Worm (Caenorhabditis elegans): ENCODE results near the gene cblc-1.
"Not testable (repeated sequence)": the region's sequence is repeated elsewhere in the genome, so short reads cannot be mapped to it uniquely, and the experiment has no call there.

Gene cblc-1

DNA sequence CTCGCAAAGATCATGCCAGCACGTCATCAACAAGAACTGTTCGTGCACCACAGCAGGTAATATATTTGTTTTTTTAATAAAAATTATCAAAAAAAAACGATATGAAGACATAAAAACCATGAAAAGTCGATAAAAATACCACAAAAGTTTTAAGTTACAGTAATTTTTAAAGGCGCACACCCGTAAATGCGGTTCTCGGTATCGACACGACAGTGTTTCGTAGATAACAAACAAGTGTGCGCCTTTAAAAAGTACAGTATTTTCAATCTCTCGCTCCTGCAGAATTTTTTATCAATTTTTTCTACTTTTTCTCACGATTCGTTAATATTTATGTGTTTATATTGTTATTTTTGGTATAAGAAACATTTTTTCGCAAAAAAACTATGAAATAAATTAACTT, 35.6 kb downstream of the cblc-1 start:
- TF ChIP-seq klf-2 (GFP tag; conservative IDR thresholded peaks at IDR 0.05) (no peak), tab-1 (GFP tag; IDR thresholded peaks at IDR 0.05) (no peak), T22C8.4 (GFP tag; IDR thresholded peaks at IDR 0.05) (no peak), flt-1 (GFP tag; IDR thresholded peaks at IDR 0.05) (no peak), cog-1 (tag; optimal IDR thresholded peaks at IDR 0.05) (no peak), ztf-29 (GFP tag; IDR thresholded peaks at IDR 0.05) (no peak), med-1 (GFP tag; optimal IDR thresholded peaks at IDR 0.05; ENCODE audit: insufficient read depth) (no peak)

DNA sequence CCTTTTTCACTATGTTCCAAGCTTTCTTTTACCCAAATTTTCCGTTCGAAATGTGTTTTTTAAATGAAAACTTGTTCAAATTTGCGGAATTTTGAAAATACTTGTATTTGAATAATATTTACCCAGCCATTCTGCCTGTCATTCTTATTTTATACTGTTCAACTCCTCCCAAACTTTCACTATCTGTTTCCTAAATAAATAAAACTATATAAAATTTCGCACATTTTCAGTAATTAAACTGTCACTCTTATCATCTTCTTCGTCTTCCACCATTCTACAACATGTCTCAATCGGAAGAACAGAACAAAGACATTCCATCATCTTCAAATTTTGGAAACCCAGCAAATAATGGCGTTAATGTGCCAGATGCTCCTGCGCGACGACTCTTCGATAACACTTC, 36.2 kb downstream of the cblc-1 start, which contains the start of gene btbd-10:
Gene btbd-10, plus strand, starts transcription at position 231 of the 400 bp plus-strand sequence.
- TF ChIP-seq flt-1 (GFP tag; IDR thresholded peaks at IDR 0.05) = no peak
- TF ChIP-seq klf-2 (GFP tag; conservative IDR thresholded peaks at IDR 0.05) = no peak
- TF ChIP-seq ztf-23 (GFP tag; IDR thresholded peaks at IDR 0.05) = no peak
- TF ChIP-seq ztf-29 (GFP tag; IDR thresholded peaks at IDR 0.05) = no peak
- TF ChIP-seq med-1 (GFP tag; optimal IDR thresholded peaks at IDR 0.05; ENCODE audit: insufficient read depth) = no peak
- no peak for TF ChIP-seq tab-1 (GFP tag; IDR thresholded peaks at IDR 0.05)
- TF ChIP-seq T22C8.4 (GFP tag; IDR thresholded peaks at IDR 0.05) = no peak
- TF ChIP-seq cog-1 (tag; optimal IDR thresholded peaks at IDR 0.05) = no peak
- TF ChIP-seq ref-1 (GFP tag; conservative IDR thresholded peaks at IDR 0.05) = no peak

- 0 out of 2 replicates have a peak, but pooled peaks have one; percentile 7 for TF ChIP-seq flt-1 (GFP tag; IDR thresholded peaks at IDR 0.05)
- TF ChIP-seq klf-2 (GFP tag; conservative IDR thresholded peaks at IDR 0.05) = no peak
- TF ChIP-seq ztf-23 (GFP tag; IDR thresholded peaks at IDR 0.05) = no peak
- peak; percentile 57; the same call in 1 of the 2 replicates for TF ChIP-seq ztf-29 (GFP tag; IDR thresholded peaks at IDR 0.05)
Observed at ce11 chrII:4904277-4904676, 36.7 kb downstream of the cblc-1 start.

DNA sequence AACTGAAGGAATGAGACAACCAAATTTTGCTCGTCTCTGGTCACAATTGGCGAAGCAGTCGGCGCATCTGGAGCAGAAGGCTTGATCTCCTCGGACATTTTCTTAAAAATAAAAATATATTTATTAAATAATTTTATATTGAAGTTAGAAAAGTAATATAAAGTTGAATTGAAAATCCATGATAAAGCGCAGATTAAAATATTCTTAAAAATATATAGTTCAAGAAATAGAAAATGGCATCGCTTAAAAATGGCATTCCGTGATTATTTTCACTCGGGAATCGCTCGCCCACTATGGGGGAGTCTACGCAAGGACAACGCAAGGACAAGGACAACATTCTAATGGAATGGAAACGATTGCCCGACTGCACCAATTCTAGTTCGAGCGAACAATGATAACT, 37.3 kb downstream of the cblc-1 start, which contains the start of gene sgt-1:
Gene sgt-1, minus strand, starts transcription at position 101 of the 400 bp plus-strand sequence.
- not testable (repeated sequence) for TF ChIP-seq flt-1 (GFP tag; IDR thresholded peaks at IDR 0.05); tab-1 (GFP tag; IDR thresholded peaks at IDR 0.05); med-1 (GFP tag; optimal IDR thresholded peaks at IDR 0.05; ENCODE audit: insufficient read depth)

- no peak for TF ChIP-seq cog-1 (tag; optimal IDR thresholded peaks at IDR 0.05)
- TF ChIP-seq T22C8.4 (GFP tag; IDR thresholded peaks at IDR 0.05) = peak; percentile 80
- no peak for TF ChIP-seq klf-2 (GFP tag; conservative IDR thresholded peaks at IDR 0.05)
- TF ChIP-seq ztf-23 (GFP tag; IDR thresholded peaks at IDR 0.05) = no peak
- no peak for TF ChIP-seq med-1 (GFP tag; optimal IDR thresholded peaks at IDR 0.05; ENCODE audit: insufficient read depth)
- no peak for TF ChIP-seq ztf-29 (GFP tag; IDR thresholded peaks at IDR 0.05)
Observed at ce11 chrII:4902035-4902434, 38.9 kb downstream of the cblc-1 start, which contains the start of gene R05F9.9. Gene R05F9.9, minus strand, starts transcription at chrII:4902100.

DNA sequence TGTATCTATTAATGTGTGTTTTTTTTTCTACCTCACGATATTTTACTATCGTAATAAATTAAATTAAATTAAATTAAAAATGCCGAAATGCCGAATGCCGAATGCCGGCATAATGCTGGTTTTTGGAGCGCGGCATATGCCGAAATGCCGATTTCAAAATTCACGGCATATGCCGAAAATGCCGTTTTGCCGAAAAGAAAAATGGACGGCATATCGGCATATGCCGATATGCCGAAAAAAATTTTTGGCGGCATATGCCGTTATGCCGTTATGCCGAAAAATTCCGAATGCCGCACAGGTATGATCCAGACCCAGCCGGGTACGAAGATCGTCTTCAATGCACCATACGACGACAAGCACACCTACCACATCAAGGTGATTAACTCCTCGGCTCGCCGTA, 42.4 kb downstream of the cblc-1 start, which contains the start of gene msp-32:
Gene msp-32, plus strand, starts transcription at position 301 of the 400 bp plus-strand sequence.
- TF ChIP-seq flt-1, T22C8.4, ztf-23 (GFP tag; IDR thresholded peaks at IDR 0.05): not testable (repeated sequence)

DNA sequence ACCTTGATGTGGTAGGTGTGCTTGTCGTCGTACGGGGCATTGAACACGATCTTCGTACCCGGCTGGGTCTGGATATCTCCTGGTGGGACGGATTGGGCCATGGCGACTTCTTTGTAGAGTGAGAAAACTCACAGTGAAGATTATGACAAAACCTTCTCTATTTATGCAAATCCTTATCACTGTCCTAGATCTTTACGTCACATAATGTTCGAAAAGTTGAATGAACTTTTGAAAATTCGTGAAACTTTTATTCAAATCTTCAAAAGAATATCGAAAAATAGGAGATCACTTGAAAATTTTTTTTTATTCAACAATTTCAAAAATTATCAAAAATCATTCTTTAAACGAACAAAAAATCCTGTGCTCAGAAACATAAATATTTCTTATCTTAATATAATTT, 48.4 kb downstream of the cblc-1 start, which contains the start of gene msp-33:
Gene msp-33, minus strand, starts transcription at position 101 of the 400 bp plus-strand sequence.
- no peak for TF ChIP-seq med-1 (GFP tag; optimal IDR thresholded peaks at IDR 0.05; ENCODE audit: insufficient read depth)
- TF ChIP-seq cog-1 (tag; optimal IDR thresholded peaks at IDR 0.05) = no peak
- TF ChIP-seq klf-2 (GFP tag; conservative IDR thresholded peaks at IDR 0.05) = no peak
- TF ChIP-seq flt-1 (GFP tag; IDR thresholded peaks at IDR 0.05) = no peak
- no peak for TF ChIP-seq tab-1 (GFP tag; IDR thresholded peaks at IDR 0.05)
- no peak for TF ChIP-seq ztf-29 (GFP tag; IDR thresholded peaks at IDR 0.05)
- TF ChIP-seq ztf-23 (GFP tag; IDR thresholded peaks at IDR 0.05) = no peak
- TF ChIP-seq T22C8.4 (GFP tag; IDR thresholded peaks at IDR 0.05) = no peak
- no peak for TF ChIP-seq ref-1 (GFP tag; conservative IDR thresholded peaks at IDR 0.05)

DNA sequence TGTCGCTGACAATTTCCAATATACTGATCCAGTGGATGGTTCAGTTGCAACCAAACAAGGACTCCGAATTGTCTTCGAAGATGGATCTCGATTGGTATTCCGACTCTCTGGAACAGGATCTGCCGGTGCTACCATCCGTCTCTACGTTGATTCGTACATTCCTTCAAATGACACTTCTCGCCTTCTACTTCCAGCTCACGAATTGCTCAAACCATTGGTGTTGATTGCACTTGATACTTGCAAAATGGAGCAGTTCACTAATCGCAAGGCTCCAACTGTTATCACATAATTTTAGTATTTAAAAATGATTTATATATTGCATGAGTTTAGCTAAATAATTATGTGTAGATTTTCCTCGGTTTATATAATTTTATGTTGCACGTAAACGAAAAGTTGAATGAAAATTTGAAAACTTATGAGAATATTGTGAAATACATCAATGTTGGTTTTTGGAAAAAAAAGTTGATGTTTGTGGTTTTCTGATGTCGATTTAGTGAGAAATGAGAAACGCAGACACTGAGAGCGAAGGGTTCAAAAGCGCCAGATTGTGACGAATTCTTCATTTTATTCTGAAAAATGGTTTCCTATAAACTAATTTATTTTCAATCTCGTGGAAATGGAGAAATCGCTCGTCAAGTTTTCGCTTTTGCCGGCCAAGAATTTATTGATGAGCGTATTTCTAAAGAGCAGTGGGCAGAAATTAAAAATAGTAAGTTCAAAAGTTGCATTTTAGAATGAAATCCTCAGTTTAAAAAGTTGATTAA, 49.8 kb downstream of the cblc-1 start, which contains the start of gene gst-9:
Gene gst-9, plus strand, starts transcription at position 574 of the 764 bp plus-strand sequence.
- TF ChIP-seq ztf-29 (GFP tag; IDR thresholded peaks at IDR 0.05) (no peak), cog-1 (tag; optimal IDR thresholded peaks at IDR 0.05) (no peak), T22C8.4 (GFP tag; IDR thresholded peaks at IDR 0.05) (no peak), ztf-23 (GFP tag; IDR thresholded peaks at IDR 0.05) (no peak), ref-1 (GFP tag; conservative IDR thresholded peaks at IDR 0.05) (no peak), tab-1 (GFP tag; IDR thresholded peaks at IDR 0.05) (no peak), med-1 (GFP tag; optimal IDR thresholded peaks at IDR 0.05; ENCODE audit: insufficient read depth) (no peak), flt-1 (GFP tag; IDR thresholded peaks at IDR 0.05) (no peak)
